Fruit fly (Drosophila melanogaster) whole organism, pupa: ENCODE data around the gene CG12241.

ENCODE experiments used
- CG12605 ChIP-seq: fragments of 200-800 bp; sonication (Bioruptor generic); IDR thresholded peaks from 2 replicates; pipeline ENCODE4 v1.3.6; 2022; ENCODE audit warnings: missing biosample characterization, missing genetic modification characterization
- CG13204 ChIP-seq: fragments of 200-800 bp; sonication (Bioruptor generic); optimal IDR thresholded peaks from 2 replicates; lab custom pipeline; 2018; ENCODE audit warnings: missing biosample characterization, mild to moderate bottlenecking, missing genetic modification characterization, moderate library complexity
- CG15710 ChIP-seq: fragments of 200-800 bp; sonication (Bioruptor generic); optimal IDR thresholded peaks from 2 replicates; lab custom pipeline; 2018; ENCODE audit warnings: missing biosample characterization, mild to moderate bottlenecking, missing genetic modification characterization, moderate library complexity
- CG17806 ChIP-seq: fragments of 200-800 bp; sonication (Bioruptor generic); optimal IDR thresholded peaks from 2 replicates; lab custom pipeline; 2018; ENCODE audit warnings: missing biosample characterization, mild to moderate bottlenecking, missing genetic modification characterization, moderate library complexity
- CG32121 ChIP-seq: fragments of 200-800 bp; sonication (Bioruptor generic); IDR thresholded peaks from 2 replicates; pipeline ENCODE4 v1.3.6; 2022; ENCODE audit warnings: missing biosample characterization, missing genetic modification characterization
- CG4496 ChIP-seq: fragments of 200-800 bp; sonication (Bioruptor generic); IDR thresholded peaks from 3 replicates; pipeline ENCODE4 v1.3.6; 2022; ENCODE audit warnings: missing biosample characterization, missing genetic modification characterization
- CG8301 ChIP-seq: fragments of 200-800 bp; sonication (Bioruptor generic); optimal IDR thresholded peaks from 2 replicates; lab custom pipeline; 2018; ENCODE audit warnings: missing biosample characterization, mild to moderate bottlenecking, missing genetic modification characterization
- CG9948 ChIP-seq: fragments of 200-800 bp; sonication (Bioruptor generic); optimal IDR thresholded peaks from 2 replicates; lab custom pipeline; 2018; ENCODE audit warnings: missing biosample characterization, mild to moderate bottlenecking, missing genetic modification characterization, moderate library complexity
- D1 ChIP-seq: fragments of 200-800 bp; sonication (Bioruptor generic); optimal IDR thresholded peaks from 2 replicates; lab custom pipeline; 2018; ENCODE audit warnings: missing biosample characterization, mild to moderate bottlenecking, missing genetic modification characterization, moderate library complexity
- EcR ChIP-seq: fragments of 200-800 bp; sonication (Bioruptor generic); optimal IDR thresholded peaks from 3 replicates; lab custom pipeline; 2019; ENCODE audit warnings: missing biosample characterization, missing genetic modification characterization, mild to moderate bottlenecking, moderate library complexity, missing genetic modification reagents
- Pif1A ChIP-seq: fragments of 200-800 bp; sonication (Bioruptor generic); optimal IDR thresholded peaks from 3 replicates; lab custom pipeline; 2016; ENCODE audit warnings: missing biosample characterization, missing genetic modification characterization
- fd96Ca ChIP-seq: fragments of 200-800 bp; sonication (Bioruptor generic); IDR thresholded peaks from 3 replicates; pipeline ENCODE4 v1.3.6; 2022; ENCODE audit warnings: missing biosample characterization, missing genetic modification characterization

- TF ChIP-seq CG15710 (tag; lab: Kevin White, UChicago) (no peak), CG12605 (no peak), Pif1A (GFP tag; lab: Kevin White, UChicago) (no peak), fd96Ca (no peak), CG13204 (no peak), D1 (tag; lab: Kevin White, UChicago) (no peak), EcR (GFP tag; lab: Kevin White, UChicago) (no peak), CG9948 (no peak), CG32121 (GFP tag; lab: Robert Waterston, UW) (no peak), CG4496 (GFP tag; lab: Robert Waterston, UW) (peak; percentile 28; the same call in 1 of the 3 replicates), CG17806 (no peak), CG8301 (tag; lab: Kevin White, UChicago) (no peak)
Measured at dm6 chr3R:15205223-15205622, 13.8 kb upstream of the CG12241 start.
